Fruit fly (Drosophila melanogaster): ENCODE data around the gene CG42458.

The CG42458 gene

DNA sequence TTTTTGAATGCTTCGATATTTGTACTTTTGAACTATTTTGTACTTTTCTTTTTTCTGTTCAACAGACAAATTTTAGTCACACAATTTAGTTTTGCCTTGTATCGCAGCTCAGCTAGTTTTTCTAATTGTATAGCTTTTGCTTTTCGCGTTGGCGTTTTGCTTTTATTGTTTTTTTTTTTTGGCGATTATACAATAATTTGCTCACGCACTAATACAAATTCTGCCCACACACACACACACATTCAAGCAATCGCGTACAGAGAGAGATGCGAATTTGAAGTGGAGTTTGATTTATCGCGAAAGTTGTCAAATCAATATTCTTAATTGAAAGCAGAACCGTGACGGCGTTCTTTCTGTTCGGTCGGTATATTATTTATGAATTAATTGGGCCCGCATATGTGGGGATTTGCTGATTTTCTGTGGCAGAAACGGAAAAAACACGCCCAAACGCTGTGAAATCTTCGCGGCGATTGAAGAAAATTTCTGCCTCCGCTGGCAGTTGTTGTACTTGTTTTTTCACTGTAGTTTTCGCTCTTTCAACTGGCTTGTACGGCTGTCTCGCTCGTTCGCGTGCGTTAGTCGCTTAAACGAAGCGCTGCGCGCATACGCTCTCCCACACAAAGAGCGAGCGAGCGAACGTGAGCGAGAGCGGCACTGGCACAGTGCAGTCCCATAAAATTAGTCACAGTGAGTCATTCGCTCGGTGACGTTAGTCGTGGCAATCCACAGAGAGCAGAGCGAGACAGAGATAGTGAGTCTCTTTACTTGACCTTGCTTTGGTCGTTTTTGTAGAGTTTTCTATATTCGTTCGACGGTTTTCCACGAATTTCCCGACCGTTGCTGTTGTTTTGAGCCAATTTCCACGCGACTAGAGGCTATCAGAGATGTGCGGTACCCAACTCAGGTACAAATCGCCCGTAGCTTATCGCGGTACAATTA is 11.4 kb downstream of the CG42458 start, which contains the start of gene Rac2 (continued):
- TF ChIP-seq crol (GFP tag; IDR thresholded peaks at IDR 0.05), result peak; percentile 48; the same call in 1 of the 2 replicates
- no peak for TF ChIP-seq maf-S (GFP tag; optimal IDR thresholded peaks at IDR 0.05)
- TF ChIP-seq bigmax (GFP tag; optimal IDR thresholded peaks at IDR 0.05), result no peak
- no peak for TF ChIP-seq Ssrp (tag; optimal IDR thresholded peaks at IDR 0.05)
- TF ChIP-seq CG31224 (GFP tag; IDR thresholded peaks at IDR 0.05), result 0 out of 2 replicates have a peak, but pooled peaks have one; percentile 13
- TF ChIP-seq ems (GFP tag; optimal IDR thresholded peaks at IDR 0.05), result no peak
- TF ChIP-seq pfk (GFP tag; optimal IDR thresholded peaks at IDR 0.05), result peak; percentile 3
- TF ChIP-seq CG8944 (GFP tag; optimal IDR thresholded peaks at IDR 0.05), result no peak
- no peak for TF ChIP-seq CG18599 (GFP tag; optimal IDR thresholded peaks at IDR 0.05)
- peak; percentile 37 for TF ChIP-seq CG11504 (tag; optimal IDR thresholded peaks at IDR 0.05)
- peak; percentile 82 for TF ChIP-seq kni (GFP tag; optimal IDR thresholded peaks at IDR 0.05)
- TF ChIP-seq CG15514 (GFP tag; optimal IDR thresholded peaks at IDR 0.05), result peak; percentile 42
- TF ChIP-seq pzg (GFP tag; optimal IDR thresholded peaks at IDR 0.05), result no peak
- 0 out of 2 replicates have a peak, but pooled peaks have one; percentile 10 for TF ChIP-seq lmd (GFP tag; IDR thresholded peaks at IDR 0.05)
- TF ChIP-seq CG13775 (GFP tag; optimal IDR thresholded peaks at IDR 0.05), result no peak
- peak; percentile 5 for TF ChIP-seq dmrt99B (tag; optimal IDR thresholded peaks at IDR 0.05)
- no peak for TF ChIP-seq dimm (GFP tag; IDR thresholded peaks at IDR 0.05)
- no peak for TF ChIP-seq CG15011 (GFP tag; optimal IDR thresholded peaks at IDR 0.05)
- no peak for TF ChIP-seq corto (GFP tag; optimal IDR thresholded peaks at IDR 0.05)
- no peak for TF ChIP-seq CG18619 (GFP tag; optimal IDR thresholded peaks at IDR 0.05)
- no peak for TF ChIP-seq nerfin-1 (tag; optimal IDR thresholded peaks at IDR 0.05)
- TF ChIP-seq CG10959 (GFP tag; IDR thresholded peaks at IDR 0.05), result no peak
- no peak for TF ChIP-seq cas (GFP tag; IDR thresholded peaks at IDR 0.05)
- no peak for TF ChIP-seq zen (tag; optimal IDR thresholded peaks at IDR 0.05)
- 0 out of 2 replicates have a peak, but pooled peaks have one; percentile 7 for TF ChIP-seq gsb (GFP tag; IDR thresholded peaks at IDR 0.05)
- TF ChIP-seq mld (GFP tag; IDR thresholded peaks at IDR 0.05; ENCODE audit: partially characterized antibody), result no peak
- no peak for TF ChIP-seq CG6272 (GFP tag; IDR thresholded peaks at IDR 0.05)
- TF ChIP-seq unpg (GFP tag; optimal IDR thresholded peaks at IDR 0.05), result no peak
- TF ChIP-seq CG6683 (GFP tag; optimal IDR thresholded peaks at IDR 0.05), result no peak
- peak; percentile 2 for TF ChIP-seq CG12299 (tag; optimal IDR thresholded peaks at IDR 0.05)
- no peak for TF ChIP-seq CG30431 (GFP tag; optimal IDR thresholded peaks at IDR 0.05)
- peak; percentile 7 for TF ChIP-seq CG12659 (GFP tag; optimal IDR thresholded peaks at IDR 0.05)
- 0 out of 2 replicates have a peak, but pooled peaks have one; percentile 33 for TF ChIP-seq slbo (GFP tag; IDR thresholded peaks at IDR 0.05)
- TF ChIP-seq CG9876 (GFP tag; optimal IDR thresholded peaks at IDR 0.05), result no peak
- TF ChIP-seq grn (GFP tag; optimal IDR thresholded peaks at IDR 0.05), result no peak
- no peak for TF ChIP-seq CG8089 (GFP tag; optimal IDR thresholded peaks at IDR 0.05)
- TF ChIP-seq ac (GFP tag; optimal IDR thresholded peaks at IDR 0.05), result no peak
- TF ChIP-seq Bgb (GFP tag; IDR thresholded peaks at IDR 0.05; ENCODE audit: partially characterized antibody), result peak; percentile 36; the same call in 1 of the 2 replicates
- TF ChIP-seq oc (tag; optimal IDR thresholded peaks at IDR 0.05), result peak; percentile 38
- TF ChIP-seq Atf3 (GFP tag; optimal IDR thresholded peaks at IDR 0.05), result peak; percentile 57
- no peak for TF ChIP-seq Dref (GFP tag; IDR thresholded peaks at IDR 0.05)
- TF ChIP-seq twi (tag; optimal IDR thresholded peaks at IDR 0.05), result peak; percentile 14
- no peak for TF ChIP-seq Mad (GFP tag; optimal IDR thresholded peaks at IDR 0.05)
- TF ChIP-seq CG11093 (GFP tag; IDR thresholded peaks at IDR 0.05), result 0 out of 3 replicates have a peak, but pooled peaks have one; percentile 17
- no peak for TF ChIP-seq Hr51 (GFP tag; optimal IDR thresholded peaks at IDR 0.05)
- TF ChIP-seq CG10654 (GFP tag; optimal IDR thresholded peaks at IDR 0.05), result no peak
- TF ChIP-seq CG8765 (GFP tag; IDR thresholded peaks at IDR 0.05), result peak; percentile 26; the same call in 1 of the 2 replicates
- TF ChIP-seq CG3847 (GFP tag; IDR thresholded peaks at IDR 0.05), result peak; percentile 26; the same call in 1 of the 2 replicates
